Fruit fly (Drosophila melanogaster): ENCODE results near the gene CG42570.

CG42570 gene

DNA sequence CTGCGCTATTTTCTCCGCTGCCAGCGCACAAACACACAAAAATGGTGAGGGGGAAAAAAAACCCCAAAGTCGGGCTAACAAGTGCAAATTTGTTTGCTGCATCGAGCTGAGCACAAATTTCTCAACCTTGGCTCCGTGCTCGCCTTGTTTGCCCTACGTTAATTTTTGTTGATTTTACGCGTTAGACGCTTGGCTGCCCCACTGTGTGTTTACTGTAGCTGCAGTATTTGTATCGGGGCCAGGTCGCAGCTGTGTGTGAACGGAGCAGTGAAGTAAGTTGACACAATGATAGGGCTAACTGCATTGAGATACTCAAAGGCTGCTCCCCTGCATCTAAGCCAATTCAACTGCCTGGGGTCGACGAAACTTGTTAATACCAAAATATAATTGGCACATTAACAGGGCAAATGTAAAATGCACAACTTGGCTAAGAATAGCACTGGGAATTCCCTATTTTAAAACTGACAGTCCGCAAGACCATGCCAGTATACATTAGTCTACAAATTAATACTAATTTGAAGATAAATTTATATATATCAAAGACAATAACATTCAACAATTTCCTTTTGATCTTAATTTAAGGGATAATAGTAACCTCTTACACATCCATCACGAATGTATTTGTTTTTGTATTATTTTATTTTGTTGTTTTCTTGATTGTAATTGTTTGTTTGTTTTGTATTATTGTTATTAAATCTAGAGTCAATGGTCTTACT, 1.7 kb upstream of the CG42570 start, which contains the start of gene CG42571 (continued):
- TF ChIP-seq sc (optimal IDR thresholded peaks at IDR 0.05) (no peak), sc (GFP tag; optimal IDR thresholded peaks at IDR 0.05) (peak; percentile 64), CG11696 (GFP tag; IDR thresholded peaks at IDR 0.05) (peak; percentile 43; the same call in 1 of the 2 replicates), CG3065 (GFP tag; optimal IDR thresholded peaks at IDR 0.05) (peak; percentile 8), en (GFP tag; optimal IDR thresholded peaks at IDR 0.05) (peak; percentile 3), Mrtf (GFP tag; IDR thresholded peaks at IDR 0.05) (no peak), lilli (GFP tag; optimal IDR thresholded peaks at IDR 0.05) (no peak), zen (tag; optimal IDR thresholded peaks at IDR 0.05) (no peak), CG1647 (GFP tag; optimal IDR thresholded peaks at IDR 0.05) (no peak), sens (GFP tag) (peak; percentile 92), CG12155 (GFP tag; optimal IDR thresholded peaks at IDR 0.05) (no peak), Opbp (GFP tag; IDR thresholded peaks at IDR 0.05; ENCODE audit: partially characterized antibody) (no peak), CG17802 (tag; optimal IDR thresholded peaks at IDR 0.05) (peak; percentile 38), CG4820 (GFP tag; optimal IDR thresholded peaks at IDR 0.05) (no peak), HLH54F (GFP tag; optimal IDR thresholded peaks at IDR 0.05) (no peak), CG32767 (GFP tag; IDR thresholded peaks at IDR 0.05) (no peak), kni (GFP tag; optimal IDR thresholded peaks at IDR 0.05) (peak; percentile 82), CkIIα-i1 (GFP tag; IDR thresholded peaks at IDR 0.05) (no peak), Optix (GFP tag; IDR thresholded peaks at IDR 0.05) (no peak; the same call in 2 of the 3 replicates), CG17912 (GFP tag; optimal IDR thresholded peaks at IDR 0.05) (peak; percentile 39), pum (GFP tag; optimal IDR thresholded peaks at IDR 0.05) (no peak), ftz-f1 (GFP tag; optimal IDR thresholded peaks at IDR 0.05) (no peak), CG8388 (GFP tag; optimal IDR thresholded peaks at IDR 0.05) (no peak), CG12942 (GFP tag; optimal IDR thresholded peaks at IDR 0.05) (peak; percentile 43), crol (GFP tag; IDR thresholded peaks at IDR 0.05) (no peak), Awh (GFP tag; IDR thresholded peaks at IDR 0.05) (peak; percentile 79), Atf6 (GFP tag; IDR thresholded peaks at IDR 0.05) (peak; percentile 22; the same call in 1 of the 2 replicates), stc (GFP tag; IDR thresholded peaks at IDR 0.05) (peak; percentile 60; the same call in 1 of the 2 replicates), wdn (GFP tag; IDR thresholded peaks at IDR 0.05) (no peak), al (GFP tag; IDR thresholded peaks at IDR 0.05) (no peak), Asciz (GFP tag; optimal IDR thresholded peaks at IDR 0.05) (peak; percentile 33), CG2889 (GFP tag; IDR thresholded peaks at IDR 0.05) (no peak), CG7839 (tag; optimal IDR thresholded peaks at IDR 0.05) (no peak), CG31224 (GFP tag; IDR thresholded peaks at IDR 0.05) (no peak), hbn (GFP tag; IDR thresholded peaks at IDR 0.05; ENCODE audit: partially characterized antibody) (no peak), CG13624 (GFP tag; optimal IDR thresholded peaks at IDR 0.05) (no peak), shn (GFP tag; optimal IDR thresholded peaks at IDR 0.05) (peak; percentile 31), exex (tag; optimal IDR thresholded peaks at IDR 0.05) (no peak), CG7372 (GFP tag; IDR thresholded peaks at IDR 0.05) (0 out of 2 replicates have a peak, but pooled peaks have one; percentile 5), salm (tag; optimal IDR thresholded peaks at IDR 0.05) (peak; percentile 21), h (optimal IDR thresholded peaks at IDR 0.05) (no peak), zfh2 (GFP tag; optimal IDR thresholded peaks at IDR 0.05) (no peak), Gug (GFP tag; IDR thresholded peaks at IDR 0.05) (no peak), Hey (tag; optimal IDR thresholded peaks at IDR 0.05) (no peak), Nf-YA (GFP tag; IDR thresholded peaks at IDR 0.05) (no peak), CG18599 (GFP tag; optimal IDR thresholded peaks at IDR 0.05) (no peak), fu2 (GFP tag; optimal IDR thresholded peaks at IDR 0.05) (no peak), ase (GFP tag; IDR thresholded peaks at IDR 0.05) (no peak), sens-2 (GFP tag; IDR thresholded peaks at IDR 0.05) (no peak), CG10431 (GFP tag; optimal IDR thresholded peaks at IDR 0.05) (peak; percentile 45), CG3407 (GFP tag; optimal IDR thresholded peaks at IDR 0.05) (peak; percentile 76), CG14965 (GFP tag; optimal IDR thresholded peaks at IDR 0.05; ENCODE audit: borderline replicate concordance) (no peak)
